Worm (Caenorhabditis elegans) whole organism, L4 larva: ENCODE data around the gene C16C8.8.

Source experiments
- ZK337.2 ChIP-seq: fragments of 200-800 bp; sonication (Bioruptor generic); IDR thresholded peaks from 2 replicates; pipeline ENCODE4 v1.3.6; 2022; ENCODE audit warnings: missing genetic modification reagents, missing genetic modification characterization, missing compliant biosample characterization
- ceh-82 ChIP-seq: sonication (generic microtip); optimal IDR thresholded peaks from 2 replicates; lab custom pipeline; 2017; ENCODE audit warnings: missing biosample characterization, missing genetic modification characterization
- egl-27 ChIP-seq: sonication (generic microtip); optimal IDR thresholded peaks from 3 replicates; lab custom pipeline; 2017; ENCODE audit warnings: missing biosample characterization, missing genetic modification reagents, missing genetic modification characterization
- jun-1 ChIP-seq: fragments of 150-350 bp; optimal IDR thresholded peaks from 2 replicates; lab custom pipeline; 2014; ENCODE audit warnings: missing biosample characterization, missing genetic modification reagents, missing genetic modification characterization
- nhr-102 ChIP-seq: sonication (generic microtip); optimal IDR thresholded peaks from 2 replicates; lab custom pipeline; 2016; ENCODE audit warnings: mild to moderate bottlenecking, missing genetic modification characterization, moderate library complexity, missing compliant biosample characterization
- nhr-77 ChIP-seq: fragments of 150-350 bp; optimal IDR thresholded peaks from 2 replicates; lab custom pipeline; 2014; ENCODE audit warnings: missing biosample characterization, missing genetic modification characterization
- pqm-1 ChIP-seq: sonication (generic microtip); optimal IDR thresholded peaks from 2 replicates; lab custom pipeline; 2017; ENCODE audit warnings: missing biosample characterization, missing genetic modification characterization

DNA sequence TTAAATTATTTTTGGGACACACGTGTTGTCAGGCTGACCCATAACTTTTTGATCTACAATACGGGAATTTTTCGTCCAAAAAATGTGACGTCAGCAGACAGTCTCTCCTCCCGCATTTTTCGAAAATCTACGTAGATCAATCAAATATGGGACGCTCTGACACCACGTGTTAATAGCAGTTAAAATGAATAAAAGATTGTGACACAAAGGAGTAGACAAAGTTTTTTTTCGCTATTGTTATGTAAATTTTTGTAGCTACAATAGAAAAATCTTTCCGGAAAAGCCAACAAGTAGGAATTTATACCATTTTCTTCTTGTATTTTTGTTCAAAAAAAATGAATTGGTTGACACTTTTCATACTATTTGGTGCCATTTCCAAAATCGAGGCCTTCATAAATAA lies 20.1 kb downstream of the C16C8.8 start, which contains the start of gene C16C8.27:
- TF ChIP-seq nhr-77 (tag; lab: Kevin White, UChicago) (no peak), pqm-1 (tag; lab: Kevin White, UChicago) (no peak), ZK337.2 (no peak), egl-27 (no peak), jun-1 (tag; lab: Kevin White, UChicago) (no peak), nhr-102 (no peak), ceh-82 (tag; lab: Kevin White, UChicago) (no peak)
